Worm (Caenorhabditis elegans) whole organism, L4 larva: ENCODE measurements around the gene nspc-5.

ENCODE experiments used
- F37D6.2 ChIP-seq: sonication (generic microtip); optimal IDR thresholded peaks from 2 replicates; lab custom pipeline; 2016; ENCODE audit warnings: mild to moderate bottlenecking, missing genetic modification characterization, missing compliant biosample characterization
- F49E8.2 ChIP-seq: sonication (generic microtip); optimal IDR thresholded peaks from 2 replicates; lab custom pipeline; 2016; ENCODE audit warnings: missing compliant biosample characterization, mild to moderate bottlenecking, missing genetic modification characterization, borderline replicate concordance
- R02D3.7 ChIP-seq: fragments of 150-350 bp; sonication (generic microtip); optimal IDR thresholded peaks from 3 replicates; lab custom pipeline; 2014; ENCODE audit warnings: missing biosample characterization, missing genetic modification characterization
- Y48G9A.11 ChIP-seq: fragments of 200-800 bp; sonication (Bioruptor generic); IDR thresholded peaks from 2 replicates; pipeline ENCODE4 v1.3.6; 2022; ENCODE audit warnings: missing genetic modification reagents, missing genetic modification characterization, missing compliant biosample characterization
- aha-1 ChIP-seq: fragments of 150-350 bp; peaks from one replicate; lab custom pipeline; 2014; ENCODE audit warnings: missing biosample characterization, missing genetic modification characterization
- ama-1 ChIP-seq: fragments of 150-350 bp; optimal IDR thresholded peaks from 2 replicates; lab custom pipeline; 2014; ENCODE audit warnings: inconsistent platforms, mixed read lengths
- arid-1 ChIP-seq: fragments of 200-800 bp; sonication (Bioruptor generic); conservative IDR thresholded peaks from 2 replicates; pipeline ENCODE4 v1.3.6; 2022; ENCODE audit warnings: missing genetic modification reagents, missing genetic modification characterization, missing compliant biosample characterization
- ceh-32 ChIP-seq: sonication (generic microtip); optimal IDR thresholded peaks from 2 replicates; lab custom pipeline; 2016; ENCODE audit warnings: mild to moderate bottlenecking, missing genetic modification characterization, missing compliant biosample characterization; ENCODE audit not compliant: poor library complexity
- ceh-62 ChIP-seq: sonication (generic microtip); optimal IDR thresholded peaks from 2 replicates; lab custom pipeline; 2017; ENCODE audit warnings: missing biosample characterization, missing genetic modification characterization
- ceh-82 ChIP-seq: sonication (generic microtip); optimal IDR thresholded peaks from 2 replicates; lab custom pipeline; 2017; ENCODE audit warnings: missing biosample characterization, missing genetic modification characterization
- daf-16 ChIP-seq, 3 experiments: sonication (generic microtip); optimal IDR thresholded peaks; 2 replicates each; lab custom pipeline; 2016 to 2017; ENCODE audit warnings: missing genetic modification characterization in 3 of 3, missing genetic modification reagents in 3 of 3, mild to moderate bottlenecking in 2 of 3, missing compliant biosample characterization in 2 of 3, missing biosample characterization in 1 of 3, moderate library complexity in 1 of 3
- daf-8 ChIP-seq: fragments of 200-800 bp; sonication (Bioruptor generic); IDR thresholded peaks from 2 replicates; pipeline ENCODE4 v1.3.6; 2022; ENCODE audit warnings: missing genetic modification characterization, missing compliant biosample characterization
- dmd-8 ChIP-seq: fragments of 200-800 bp; sonication (Bioruptor generic); IDR thresholded peaks from 2 replicates; pipeline ENCODE4 v1.3.6; 2022; ENCODE audit warnings: missing genetic modification characterization, missing compliant biosample characterization
- dmd-9 ChIP-seq: fragments of 200-800 bp; sonication (Bioruptor generic); IDR thresholded peaks from 2 replicates; pipeline ENCODE4 v1.3.6; 2022; ENCODE audit warnings: missing genetic modification reagents, missing genetic modification characterization, missing compliant biosample characterization
- duxl-1 ChIP-seq: sonication (generic microtip); optimal IDR thresholded peaks from 2 replicates; lab custom pipeline; 2016; ENCODE audit warnings: mild to moderate bottlenecking, missing genetic modification characterization, moderate library complexity, missing compliant biosample characterization; ENCODE audit not compliant: poor library complexity
- fkh-10 ChIP-seq: fragments of 150-350 bp; optimal IDR thresholded peaks from 2 replicates; lab custom pipeline; 2014; ENCODE audit warnings: missing biosample characterization, missing genetic modification reagents, missing genetic modification characterization
- gei-8 ChIP-seq: fragments of 200-800 bp; sonication (Bioruptor generic); optimal IDR thresholded peaks from 2 replicates; lab custom pipeline; 2018; ENCODE audit warnings: mild to moderate bottlenecking, missing genetic modification characterization, missing compliant biosample characterization
- hif-1 ChIP-seq, 2 experiments: sonication (generic microtip); optimal IDR thresholded peaks; 2 replicates each; lab custom pipeline; 2016 to 2017; ENCODE audit warnings: missing compliant biosample characterization in 2 of 2, missing genetic modification characterization in 2 of 2, missing genetic modification reagents in 2 of 2, missing genotype in 2 of 2, mild to moderate bottlenecking in 1 of 2
- hlh-11 ChIP-seq: fragments of 200-800 bp; sonication (Bioruptor generic); optimal IDR thresholded peaks from 2 replicates; lab custom pipeline; 2018; ENCODE audit warnings: mild to moderate bottlenecking, missing genetic modification characterization, missing compliant biosample characterization
- hlh-30 ChIP-seq: sonication (generic microtip); optimal IDR thresholded peaks from 2 replicates; lab custom pipeline; 2017; ENCODE audit warnings: antibody characterized with exemption, mild to moderate bottlenecking, missing genetic modification characterization, missing compliant biosample characterization; ENCODE audit not compliant: insufficient read depth
- hmg-1.1 ChIP-seq: fragments of 200-800 bp; sonication (Bioruptor generic); IDR thresholded peaks from 2 replicates; pipeline ENCODE4 v1.3.6; 2022; ENCODE audit warnings: missing genetic modification reagents, missing genetic modification characterization, missing compliant biosample characterization
- lim-7 ChIP-seq: fragments of 200-800 bp; sonication (Bioruptor generic); IDR thresholded peaks from 2 replicates; pipeline ENCODE4 v1.3.6; 2022; ENCODE audit warnings: missing genetic modification characterization, missing compliant biosample characterization
- lin-13 ChIP-seq: fragments of 150-350 bp; optimal IDR thresholded peaks from 2 replicates; lab custom pipeline; 2014; ENCODE audit warnings: missing biosample characterization, missing genetic modification reagents, missing genetic modification characterization
- lin-38 ChIP-seq: fragments of 200-800 bp; sonication (Bioruptor generic); IDR thresholded peaks from 2 replicates; pipeline ENCODE4 v1.3.6; 2022; ENCODE audit warnings: missing genetic modification reagents, missing genetic modification characterization, missing compliant biosample characterization
- lin-39 ChIP-seq: fragments of 150-350 bp; optimal IDR thresholded peaks from 2 replicates; lab custom pipeline; 2014; ENCODE audit warnings: missing biosample characterization, missing genetic modification reagents, missing genetic modification characterization
- lsy-2 ChIP-seq, 2 experiments: fragments of 150-350 bp in 1 of 2; sonication (generic microtip) in 1 of 2; optimal IDR thresholded peaks; 2 replicates each; lab custom pipeline; 2014 to 2017; ENCODE audit warnings: missing biosample characterization in 2 of 2, missing genetic modification characterization in 2 of 2
- madf-5 ChIP-seq, 2 experiments: fragments of 200-800 bp; sonication (Bioruptor generic); IDR thresholded peaks; 2 replicates each; pipeline ENCODE4 v1.3.6; 2022; ENCODE audit warnings: missing compliant biosample characterization in 2 of 2, missing genetic modification characterization in 2 of 2
- madf-9 ChIP-seq: fragments of 200-800 bp; sonication (Bioruptor generic); conservative IDR thresholded peaks from 2 replicates; pipeline ENCODE4 v1.3.6; 2022; ENCODE audit warnings: missing genetic modification reagents, missing genetic modification characterization, missing compliant biosample characterization
- mdt-29 ChIP-seq: fragments of 200-800 bp; sonication (Bioruptor generic); IDR thresholded peaks from 2 replicates; pipeline ENCODE4 v1.3.6; 2022; ENCODE audit warnings: missing genetic modification reagents, missing genetic modification characterization, missing compliant biosample characterization
- mep-1 ChIP-seq: fragments of 150-350 bp; sonication (generic microtip); optimal IDR thresholded peaks from 3 replicates; lab custom pipeline; 2014; ENCODE audit warnings: missing biosample characterization, missing genetic modification characterization
- mxl-2 ChIP-seq: fragments of 200-800 bp; sonication (Bioruptor generic); conservative IDR thresholded peaks from 2 replicates; pipeline ENCODE4 v1.3.6; 2022; ENCODE audit warnings: missing genetic modification reagents, missing genetic modification characterization, missing compliant biosample characterization
- mxl-3 ChIP-seq: fragments of 200-800 bp; sonication (Bioruptor generic); optimal IDR thresholded peaks from 2 replicates; lab custom pipeline; 2018; ENCODE audit warnings: mild to moderate bottlenecking, missing genetic modification characterization, missing compliant biosample characterization
- nhr-28 ChIP-seq: fragments of 150-350 bp; optimal IDR thresholded peaks from 2 replicates; lab custom pipeline; 2014; ENCODE audit warnings: missing biosample characterization, missing genetic modification characterization
- nhr-41 ChIP-seq: fragments of 200-800 bp; sonication (Bioruptor generic); IDR thresholded peaks from 2 replicates; pipeline ENCODE4 v1.3.6; 2022; ENCODE audit warnings: missing genetic modification reagents, missing genetic modification characterization, missing compliant biosample characterization
- nhr-42 ChIP-seq: fragments of 200-800 bp; sonication (Bioruptor generic); IDR thresholded peaks from 2 replicates; pipeline ENCODE4 v1.3.6; 2022; ENCODE audit warnings: missing genetic modification characterization, missing compliant biosample characterization
- nhr-6 ChIP-seq: fragments of 150-350 bp; optimal IDR thresholded peaks from 2 replicates; lab custom pipeline; 2014; ENCODE audit warnings: missing biosample characterization, missing genetic modification characterization
- nhr-76 ChIP-seq: fragments of 150-350 bp; optimal IDR thresholded peaks from 2 replicates; lab custom pipeline; 2014; ENCODE audit warnings: missing biosample characterization, missing genetic modification characterization
- nhr-77 ChIP-seq: fragments of 150-350 bp; optimal IDR thresholded peaks from 2 replicates; lab custom pipeline; 2014; ENCODE audit warnings: missing biosample characterization, missing genetic modification characterization
- pqm-1 ChIP-seq: sonication (generic microtip); optimal IDR thresholded peaks from 2 replicates; lab custom pipeline; 2017; ENCODE audit warnings: missing biosample characterization, missing genetic modification characterization
- sdz-12 ChIP-seq: fragments of 200-800 bp; sonication (Bioruptor generic); optimal IDR thresholded peaks from 2 replicates; lab custom pipeline; 2018; ENCODE audit warnings: mild to moderate bottlenecking, missing genetic modification characterization, missing compliant biosample characterization
- skn-1 ChIP-seq: fragments of 150-350 bp; optimal IDR thresholded peaks from 2 replicates; lab custom pipeline; 2014; ENCODE audit warnings: missing biosample characterization, missing genetic modification characterization
- snpc-1.2 ChIP-seq: fragments of 200-800 bp; sonication (Bioruptor generic); IDR thresholded peaks from 2 replicates; pipeline ENCODE4 v1.3.6; 2022; ENCODE audit warnings: missing genetic modification reagents, missing genetic modification characterization, missing compliant biosample characterization
- tra-1 ChIP-seq: fragments of 200-800 bp; sonication (Bioruptor generic); IDR thresholded peaks from 2 replicates; pipeline ENCODE4 v1.3.6; 2022; ENCODE audit warnings: missing genetic modification reagents, missing genetic modification characterization, missing compliant biosample characterization
- unc-39 ChIP-seq: sonication (generic microtip); optimal IDR thresholded peaks from 2 replicates; lab custom pipeline; 2017; ENCODE audit warnings: missing biosample characterization, missing genetic modification characterization
- unc-62 ChIP-seq, 3 experiments: fragments of 150-350 bp in 1 of 3; sonication (generic microtip); optimal IDR thresholded peaks in 2 of 3; peaks in 1 of 3; 1 replicate in 1 of 3; 2 replicates in 2 of 3; lab custom pipeline; 2014 to 2017; ENCODE audit warnings: missing biosample characterization in 3 of 3, missing genetic modification characterization in 3 of 3, missing genetic modification reagents in 3 of 3, missing genotype in 1 of 3
- zag-1 ChIP-seq: fragments of 150-350 bp; optimal IDR thresholded peaks from 2 replicates; lab custom pipeline; 2014; ENCODE audit warnings: missing biosample characterization, missing genetic modification characterization
- zip-11 ChIP-seq: fragments of 200-800 bp; sonication (Bioruptor generic); IDR thresholded peaks from 2 replicates; pipeline ENCODE4 v1.3.6; 2022; ENCODE audit warnings: missing genetic modification characterization, missing compliant biosample characterization
- ztf-7 ChIP-seq: fragments of 150-350 bp; optimal IDR thresholded peaks from 2 replicates; lab custom pipeline; 2014; ENCODE audit warnings: missing biosample characterization, missing genetic modification characterization

The nspc-5 gene

DNA sequence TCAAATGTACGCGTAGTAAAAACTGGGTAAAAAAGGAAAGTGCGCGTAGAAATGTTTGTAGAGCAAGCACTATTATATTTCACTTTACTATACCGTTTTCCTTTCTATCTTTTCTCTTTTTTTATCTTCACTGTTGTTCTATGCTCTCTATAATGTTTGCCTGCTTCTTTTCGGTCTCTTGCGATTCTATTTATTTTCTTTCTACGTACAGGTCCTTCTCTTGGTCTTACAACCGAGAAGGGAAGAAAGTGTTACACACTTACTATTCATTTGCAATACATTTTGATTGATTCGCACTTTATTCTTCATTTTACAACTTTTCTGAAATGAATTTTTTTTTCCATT is 25.9 kb downstream of the nspc-5 start (continued):
- no peak for TF ChIP-seq madf-5 (GFP tag; IDR thresholded peaks at IDR 0.05; lab: Robert Waterston, UW)
- TF ChIP-seq dmd-9 (GFP tag; lab: Robert Waterston, UW): no peak
- peak; percentile 13 for TF ChIP-seq nhr-6 (tag; lab: Kevin White, UChicago)
- no peak for TF ChIP-seq nhr-76 (tag; lab: Kevin White, UChicago)
- TF ChIP-seq lin-38: no peak
- no peak for TF ChIP-seq madf-9
- no peak for TF ChIP-seq lin-13 (GFP tag; lab: Kevin White, UChicago)
- TF ChIP-seq tra-1 (GFP tag; lab: Robert Waterston, UW): no peak
- no peak for TF ChIP-seq daf-16 (GFP tag; optimal IDR thresholded peaks at IDR 0.05; lab: Kevin White, UChicago)
- TF ChIP-seq daf-16 (tag; optimal IDR thresholded peaks at IDR 0.05; lab: Kevin White, UChicago): peak; percentile 9
- TF ChIP-seq ztf-7 (tag; lab: Kevin White, UChicago): no peak
- no peak for TF ChIP-seq skn-1 (tag; lab: Kevin White, UChicago)
- TF ChIP-seq lim-7 (GFP tag; lab: Robert Waterston, UW): no peak
- TF ChIP-seq zip-11 (GFP tag; lab: Robert Waterston, UW): no peak
- no peak for TF ChIP-seq mdt-29 (GFP tag; lab: Robert Waterston, UW)
- TF ChIP-seq nhr-41 (GFP tag; lab: Robert Waterston, UW): no peak

DNA sequence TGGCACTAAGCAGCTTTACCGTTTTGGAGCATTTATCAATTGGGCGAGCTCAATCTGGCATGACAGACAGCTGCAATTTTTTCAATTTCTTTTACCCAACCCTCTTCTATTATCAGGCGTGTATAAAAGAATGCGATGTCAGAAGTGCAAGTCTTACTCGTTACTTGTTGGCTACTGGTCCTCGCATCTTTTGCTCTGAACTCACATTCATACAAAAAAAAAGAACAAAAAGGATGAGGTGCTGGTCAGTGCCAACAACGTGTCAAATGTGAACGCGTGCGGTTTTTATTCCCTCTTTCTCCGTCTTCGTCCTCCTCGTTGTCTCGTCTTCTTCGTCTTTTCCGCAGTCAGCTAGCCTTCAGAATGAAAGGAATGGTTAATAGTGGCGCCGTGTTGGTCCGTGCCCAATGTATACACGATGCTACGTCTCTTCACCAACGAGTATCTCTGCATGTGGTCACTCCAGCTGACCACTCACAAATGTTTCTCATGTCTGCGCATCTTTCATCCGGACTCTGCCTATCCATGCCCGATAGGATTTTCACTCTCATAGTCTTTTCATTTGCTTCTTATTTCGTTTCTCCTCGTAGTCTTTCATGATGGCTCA is 27.4 kb downstream of the nspc-5 start:
- TF ChIP-seq F49E8.2 (tag; lab: Kevin White, UChicago): no peak
- TF ChIP-seq ceh-32 (tag; lab: Kevin White, UChicago): no peak
- no peak for TF ChIP-seq dmd-8 (GFP tag; lab: Robert Waterston, UW)
- TF ChIP-seq zag-1 (tag; lab: Kevin White, UChicago): no peak
- TF ChIP-seq mxl-2: no peak
- TF ChIP-seq ama-1: no peak
- TF ChIP-seq hmg-1.1 (GFP tag; lab: Robert Waterston, UW): 0 out of 2 replicates have a peak, but pooled peaks have one; percentile 8
- no peak for TF ChIP-seq daf-8 (GFP tag; lab: Robert Waterston, UW)
- TF ChIP-seq duxl-1 (tag; lab: Kevin White, UChicago): no peak
- no peak for TF ChIP-seq skn-1 (tag; lab: Kevin White, UChicago)
- TF ChIP-seq R02D3.7: no peak
- no peak for TF ChIP-seq pqm-1
- TF ChIP-seq hlh-30 (tag; lab: Kevin White, UChicago): peak; percentile 36
- TF ChIP-seq nhr-77 (tag; lab: Kevin White, UChicago): no peak
- peak; percentile 57 for TF ChIP-seq hlh-11
- peak in 1 of 2 experiments; percentile 14 for TF ChIP-seq lsy-2 (tag; optimal IDR thresholded peaks at IDR 0.05; lab: Kevin White, UChicago)
- TF ChIP-seq mep-1: peak; percentile 19
- TF ChIP-seq hif-1 (tag; optimal IDR thresholded peaks at IDR 0.05; lab: Kevin White, UChicago): peak in 1 of 2 experiments; percentile 25
- no peak for TF ChIP-seq mdt-29 (GFP tag; lab: Robert Waterston, UW)
- TF ChIP-seq arid-1 (GFP tag; lab: Robert Waterston, UW): no peak
- no peak for TF ChIP-seq nhr-41 (GFP tag; lab: Robert Waterston, UW)
- peak; percentile 25 for TF ChIP-seq F37D6.2 (tag; lab: Kevin White, UChicago)
- no peak for TF ChIP-seq madf-5 (GFP tag; IDR thresholded peaks at IDR 0.05; lab: Robert Waterston, UW)
- TF ChIP-seq Y48G9A.11 (GFP tag; lab: Robert Waterston, UW): no peak
- no peak for TF ChIP-seq lin-39
- no peak for TF ChIP-seq snpc-1.2 (GFP tag; lab: Robert Waterston, UW)
- TF ChIP-seq tra-1 (GFP tag; lab: Robert Waterston, UW): no peak
- no peak for TF ChIP-seq daf-16 (GFP tag; optimal IDR thresholded peaks at IDR 0.05; lab: Kevin White, UChicago)
- peak; percentile 2 for TF ChIP-seq daf-16 (tag; optimal IDR thresholded peaks at IDR 0.05; lab: Kevin White, UChicago)
- TF ChIP-seq unc-39 (tag; lab: Kevin White, UChicago): no peak
- no peak for TF ChIP-seq sdz-12 (GFP tag; lab: Kevin White, UChicago)
- TF ChIP-seq ceh-82 (tag; lab: Kevin White, UChicago): no peak
- peak; percentile 44 for TF ChIP-seq mxl-3 (GFP tag; lab: Kevin White, UChicago)
- peak; percentile 94 for TF ChIP-seq aha-1 (tag; lab: Kevin White, UChicago)
- TF ChIP-seq unc-62 (GFP tag; optimal IDR thresholded peaks at IDR 0.05 in 1 of 2; lab: Kevin White, UChicago): peak in 1 of 2 experiments; percentile 98
- no peak for TF ChIP-seq unc-62 (tag; optimal IDR thresholded peaks at IDR 0.05; lab: Kevin White, UChicago)
- no peak for TF ChIP-seq ceh-62 (tag; lab: Kevin White, UChicago)
- no peak for TF ChIP-seq nhr-42 (GFP tag; lab: Robert Waterston, UW)
- no peak for TF ChIP-seq gei-8 (GFP tag; lab: Kevin White, UChicago)
- TF ChIP-seq fkh-10 (GFP tag; lab: Kevin White, UChicago): peak; percentile 21
- TF ChIP-seq nhr-28 (tag; lab: Kevin White, UChicago): no peak
